Worm (Caenorhabditis elegans): ENCODE measurements around the gene B0303.7.

The B0303.7 gene

ce11 chrIII:8654400-8654980 is 38.9 kb upstream of the B0303.7 start (continued):
- TF ChIP-seq sox-4 (tag; optimal IDR thresholded peaks at IDR 0.05) (no peak), jun-1 (tag; optimal IDR thresholded peaks at IDR 0.05) (no peak), vab-15 (tag; optimal IDR thresholded peaks at IDR 0.05) (no peak), lin-14 (GFP tag; optimal IDR thresholded peaks at IDR 0.05) (peak; percentile 37), mef-2 (tag; optimal IDR thresholded peaks at IDR 0.05) (no peak), snu-23 (GFP tag; optimal IDR thresholded peaks at IDR 0.05) (peak; percentile 0), swsn-7 (tag; optimal IDR thresholded peaks at IDR 0.05) (no peak), nhr-47 (tag; optimal IDR thresholded peaks at IDR 0.05) (no peak), unc-30 (tag; optimal IDR thresholded peaks at IDR 0.05) (no peak), lin-13 (GFP tag; optimal IDR thresholded peaks at IDR 0.05) (no peak), nhr-84 (tag; optimal IDR thresholded peaks at IDR 0.05) (no peak), hlh-17 (GFP tag; optimal IDR thresholded peaks at IDR 0.05; ENCODE audit: borderline replicate concordance) (no peak), aly-2 (tag; optimal IDR thresholded peaks at IDR 0.05) (no peak), lin-39 (tag; optimal IDR thresholded peaks at IDR 0.05) (no peak), ets-5 (GFP tag; IDR thresholded peaks at IDR 0.05) (no peak), fkh-8 (tag; optimal IDR thresholded peaks at IDR 0.05) (no peak), aha-1 (tag; optimal IDR thresholded peaks at IDR 0.05) (no peak), rnt-1 (tag; optimal IDR thresholded peaks at IDR 0.05) (no peak), F16B12.6 (tag; optimal IDR thresholded peaks at IDR 0.05) (no peak), ztf-4 (tag; optimal IDR thresholded peaks at IDR 0.05) (no peak), lin-15B (tag; optimal IDR thresholded peaks at IDR 0.05) (no peak), dsc-1 (tag; optimal IDR thresholded peaks at IDR 0.05) (peak; percentile 58), pax-3 (tag; optimal IDR thresholded peaks at IDR 0.05) (no peak), ama-1 (optimal IDR thresholded peaks at IDR 0.05) (no peak), alr-1 (tag; optimal IDR thresholded peaks at IDR 0.05; ENCODE audit: borderline replicate concordance) (no peak), ceh-90 (tag; optimal IDR thresholded peaks at IDR 0.05) (no peak), nhr-71 (tag; optimal IDR thresholded peaks at IDR 0.05) (peak; percentile 45), xbp-1 (tag; optimal IDR thresholded peaks at IDR 0.05) (no peak), pag-3 (tag; optimal IDR thresholded peaks at IDR 0.05; ENCODE audit: borderline replicate concordance, insufficient read depth) (peak; percentile 11), nhr-11 (tag; optimal IDR thresholded peaks at IDR 0.05) (no peak), unc-86 (tag; optimal IDR thresholded peaks at IDR 0.05) (no peak), elt-3 (tag; optimal IDR thresholded peaks at IDR 0.05) (peak in 1 of 6 experiments; percentile 24)

- TF ChIP-seq ceh-8 (GFP tag; optimal IDR thresholded peaks at IDR 0.05): peak; percentile 56
- no peak for TF ChIP-seq efl-1 (optimal IDR thresholded peaks at IDR 0.05)
- peak in 1 of 2 experiments; percentile 22 for TF ChIP-seq efl-1 (GFP tag; optimal IDR thresholded peaks at IDR 0.05 in 1 of 2)
- peak in 1 of 2 experiments; percentile 2 for TF ChIP-seq mdl-1 (tag; optimal IDR thresholded peaks at IDR 0.05)
- peak; percentile 24; the same call in 1 of the 2 replicates for TF ChIP-seq nhr-19 (GFP tag; conservative IDR thresholded peaks at IDR 0.05)
- TF ChIP-seq ceh-63 (GFP tag; optimal IDR thresholded peaks at IDR 0.05): no peak
- no peak for TF ChIP-seq sox-4 (tag; optimal IDR thresholded peaks at IDR 0.05)
- TF ChIP-seq nhr-71 (tag; optimal IDR thresholded peaks at IDR 0.05): peak; percentile 51
- TF ChIP-seq snu-23 (GFP tag; optimal IDR thresholded peaks at IDR 0.05): peak; percentile 40
- peak; percentile 60 for TF ChIP-seq nhr-20 (tag; optimal IDR thresholded peaks at IDR 0.05)
- TF ChIP-seq nhr-85 (tag): peak; percentile 73
- TF ChIP-seq elt-3 (tag; optimal IDR thresholded peaks at IDR 0.05): peak in 1 of 6 experiments; percentile 38
- no peak for TF ChIP-seq lsy-2 (tag; optimal IDR thresholded peaks at IDR 0.05)
- TF ChIP-seq unc-130 (tag; optimal IDR thresholded peaks at IDR 0.05): no peak
- peak; percentile 5 for TF ChIP-seq tbx-2 (tag; optimal IDR thresholded peaks at IDR 0.05)
- peak; percentile 23 for TF ChIP-seq lin-14 (GFP tag; optimal IDR thresholded peaks at IDR 0.05)
Observed at ce11 chrIII:8655412-8655811, 38.0 kb upstream of the B0303.7 start.
